Worm (Caenorhabditis elegans): Measurements from ENCODE around the gene F49E2.2.

F49E2.2 gene

DNA sequence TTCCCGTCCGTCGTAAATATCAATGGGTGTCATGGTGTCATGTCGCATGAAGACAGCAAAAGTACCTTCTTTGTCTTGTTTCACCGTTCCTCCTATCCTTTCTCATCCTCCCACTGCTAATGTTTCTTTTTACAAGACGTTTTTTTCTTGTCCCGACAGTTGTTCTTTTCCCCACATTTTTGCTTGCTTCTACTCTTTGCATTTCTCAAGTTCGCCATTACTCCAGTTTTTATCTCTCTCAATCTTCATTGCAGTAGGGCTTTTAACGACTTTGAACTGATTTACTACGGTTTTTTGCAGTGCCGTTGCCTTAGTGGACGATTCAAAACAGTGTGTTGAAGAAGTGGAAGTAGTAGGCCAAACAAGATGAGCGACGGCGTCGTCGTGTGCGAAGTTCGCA, 37.2 kb upstream of the F49E2.2 start, which contains the start of gene C07B5.4:
Gene C07B5.4 (plus strand): TSS at position 301 of the 400 bp plus-strand sequence.
- TF ChIP-seq nhr-85 (tag) (peak; percentile 38), pax-3 (tag; optimal IDR thresholded peaks at IDR 0.05) (no peak)

DNA sequence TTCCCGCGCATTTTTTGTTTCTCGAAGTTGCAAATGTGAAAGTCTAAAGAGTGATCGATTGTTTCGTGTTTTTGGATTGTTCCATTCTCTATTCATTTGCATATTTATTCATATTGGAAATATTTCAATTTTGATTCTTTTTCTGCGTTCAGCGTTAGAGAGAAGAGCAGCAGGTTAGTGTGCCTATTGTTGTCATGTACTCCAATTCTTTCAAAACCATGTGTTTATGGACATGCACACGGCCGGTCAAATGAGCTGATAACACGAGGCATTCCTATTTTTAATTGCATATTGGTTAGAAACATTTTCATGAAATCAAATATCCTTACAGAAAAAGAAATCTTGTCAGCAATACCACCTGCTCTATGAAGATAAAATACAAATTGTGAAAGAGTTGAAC, 34.9 kb upstream of the F49E2.2 start:
- TF ChIP-seq nhr-71 (tag; optimal IDR thresholded peaks at IDR 0.05) (no peak), sup-37 (GFP tag; optimal IDR thresholded peaks at IDR 0.05) (no peak), elt-2 (tag; optimal IDR thresholded peaks at IDR 0.05) (no peak), unc-98 (GFP tag; IDR thresholded peaks at IDR 0.05) (no peak), F16B12.6 (tag; optimal IDR thresholded peaks at IDR 0.05) (no peak), pag-3 (tag; optimal IDR thresholded peaks at IDR 0.05; ENCODE audit: borderline replicate concordance, insufficient read depth) (no peak), hlh-17 (GFP tag; optimal IDR thresholded peaks at IDR 0.05; ENCODE audit: borderline replicate concordance) (no peak), unc-30 (tag; optimal IDR thresholded peaks at IDR 0.05) (no peak), fkh-8 (tag; optimal IDR thresholded peaks at IDR 0.05) (no peak), sptf-1 (tag; optimal IDR thresholded peaks at IDR 0.05) (no peak), nhr-28 (tag; optimal IDR thresholded peaks at IDR 0.05) (no peak), lin-14 (GFP tag; optimal IDR thresholded peaks at IDR 0.05) (no peak), ets-5 (GFP tag; IDR thresholded peaks at IDR 0.05) (no peak), snpc-4 (tag; optimal IDR thresholded peaks at IDR 0.05) (no peak)

DNA sequence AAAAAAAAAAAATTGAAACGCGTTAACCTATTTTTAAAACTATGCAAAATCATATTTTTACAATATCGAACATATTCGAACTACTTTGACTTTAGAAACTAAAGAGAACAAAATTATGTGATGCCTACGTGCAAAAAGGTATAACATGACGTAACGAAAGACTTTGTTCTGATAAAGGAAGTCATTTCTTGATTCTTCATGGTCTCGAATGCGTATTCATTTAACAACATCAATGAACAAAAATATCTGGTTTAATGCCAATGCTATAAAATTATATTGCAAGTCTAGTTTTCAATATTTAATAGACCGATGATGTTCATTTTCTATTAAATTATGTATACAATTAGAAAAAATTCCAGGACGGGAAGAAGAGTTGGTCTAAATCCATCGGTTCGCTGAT, 30.5 kb upstream of the F49E2.2 start:
- TF ChIP-seq nhr-71 (tag; optimal IDR thresholded peaks at IDR 0.05), result peak; percentile 16
- TF ChIP-seq ets-5 (GFP tag; IDR thresholded peaks at IDR 0.05), result no peak
- peak; percentile 64 for TF ChIP-seq nhr-85 (tag)
- TF ChIP-seq nhr-20 (tag; optimal IDR thresholded peaks at IDR 0.05), result peak; percentile 2
- TF ChIP-seq nhr-90 (tag; optimal IDR thresholded peaks at IDR 0.05; ENCODE audit: poor library complexity), result peak; percentile 14

DNA sequence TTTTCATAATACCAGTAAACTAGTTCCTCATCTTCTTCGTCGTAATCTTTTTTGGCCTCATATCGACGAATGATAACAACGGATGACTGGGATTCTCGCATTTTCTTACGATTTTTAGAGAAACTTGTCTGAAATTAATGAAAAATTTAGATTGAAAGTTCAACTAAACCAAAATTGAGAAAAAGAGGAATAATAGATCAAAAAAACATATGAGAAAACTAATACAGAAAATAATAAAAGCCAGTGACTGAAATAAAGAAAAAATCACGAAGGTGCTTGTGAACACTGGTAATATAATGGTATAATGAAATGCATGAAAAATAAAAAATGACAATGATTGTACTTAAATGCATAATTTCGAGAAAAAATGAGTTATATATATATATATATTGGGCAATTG, 29.9 kb upstream of the F49E2.2 start, which contains the start of gene C07B5.8:
Gene C07B5.8 (minus strand): TSS at position 101 of the 400 bp plus-strand sequence.
- no peak for TF ChIP-seq mab-9 (GFP tag; IDR thresholded peaks at IDR 0.05)
- TF ChIP-seq lsy-2 (tag; optimal IDR thresholded peaks at IDR 0.05), result no peak
- no peak for TF ChIP-seq F16B12.6 (tag; optimal IDR thresholded peaks at IDR 0.05)
- TF ChIP-seq fkh-10 (GFP tag; optimal IDR thresholded peaks at IDR 0.05), result no peak
- no peak for TF ChIP-seq unc-30 (tag; optimal IDR thresholded peaks at IDR 0.05)
- TF ChIP-seq sptf-1 (tag; optimal IDR thresholded peaks at IDR 0.05), result no peak
- no peak for TF ChIP-seq vab-15 (tag; optimal IDR thresholded peaks at IDR 0.05)
- no peak for TF ChIP-seq hlh-4 (tag; optimal IDR thresholded peaks at IDR 0.05)
- TF ChIP-seq irx-1 (tag; optimal IDR thresholded peaks at IDR 0.05), result no peak
- no peak for TF ChIP-seq zip-4 (GFP tag; optimal IDR thresholded peaks at IDR 0.05)
- no peak for TF ChIP-seq alr-1 (tag; optimal IDR thresholded peaks at IDR 0.05; ENCODE audit: borderline replicate concordance)
- no peak for TF ChIP-seq nhr-85 (tag)
- no peak for TF ChIP-seq pax-3 (tag; optimal IDR thresholded peaks at IDR 0.05)
- TF ChIP-seq jun-1 (tag; optimal IDR thresholded peaks at IDR 0.05), result no peak
- no peak for TF ChIP-seq sox-4 (tag; optimal IDR thresholded peaks at IDR 0.05)
- TF ChIP-seq unc-130 (tag; optimal IDR thresholded peaks at IDR 0.05), result no peak
- no peak for TF ChIP-seq ceh-63 (GFP tag; optimal IDR thresholded peaks at IDR 0.05)

DNA sequence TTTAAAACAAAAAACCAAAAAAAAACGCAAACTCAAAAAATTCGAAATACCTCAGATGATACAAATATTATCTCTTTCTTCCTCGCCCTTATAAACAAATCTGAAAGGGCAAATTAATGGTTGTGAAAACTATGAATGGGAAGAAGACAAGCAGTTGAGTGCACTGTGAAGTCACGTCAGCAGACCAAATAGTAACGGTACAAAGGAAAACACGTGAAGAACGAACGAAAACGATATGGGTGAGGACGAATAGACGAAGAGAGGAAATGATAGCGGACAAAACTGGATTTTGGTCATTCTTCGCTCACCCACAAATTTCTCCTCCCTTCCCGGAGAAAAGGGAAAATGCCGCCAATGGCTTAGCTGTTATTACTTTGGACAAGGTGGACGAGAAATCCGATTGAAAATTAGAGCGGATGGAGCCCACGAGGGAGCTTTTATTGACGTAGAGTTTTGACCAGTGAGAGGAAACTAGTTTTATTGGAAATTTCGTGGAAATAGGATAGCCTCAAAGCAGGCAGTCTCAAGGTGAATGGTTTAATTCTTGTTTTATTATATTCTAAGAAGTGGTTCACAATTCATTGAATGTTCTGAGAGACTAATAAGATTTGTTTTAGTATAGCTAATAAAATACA, 28.9 kb upstream of the F49E2.2 start:
- peak in 1 of 2 experiments; percentile 1 for TF ChIP-seq lsy-2 (tag; optimal IDR thresholded peaks at IDR 0.05)
- TF ChIP-seq pag-3 (tag; optimal IDR thresholded peaks at IDR 0.05; ENCODE audit: borderline replicate concordance, insufficient read depth), result no peak
- TF ChIP-seq zag-1 (tag; optimal IDR thresholded peaks at IDR 0.05), result no peak
- no peak for TF ChIP-seq elt-2 (tag; optimal IDR thresholded peaks at IDR 0.05)
- peak; percentile 37 for TF ChIP-seq nhr-47 (tag; optimal IDR thresholded peaks at IDR 0.05)
- no peak for TF ChIP-seq pax-3 (tag; optimal IDR thresholded peaks at IDR 0.05)
- TF ChIP-seq ces-1 (GFP tag; optimal IDR thresholded peaks at IDR 0.05), result no peak
- TF ChIP-seq snu-23 (GFP tag; optimal IDR thresholded peaks at IDR 0.05), result peak; percentile 60
- TF ChIP-seq efl-1 (optimal IDR thresholded peaks at IDR 0.05), result no peak
- TF ChIP-seq efl-1 (GFP tag; optimal IDR thresholded peaks at IDR 0.05 in 1 of 2), result no peak
- no peak for TF ChIP-seq lin-39 (tag; optimal IDR thresholded peaks at IDR 0.05)
- TF ChIP-seq C04F5.9 (tag; optimal IDR thresholded peaks at IDR 0.05), result no peak
- TF ChIP-seq nhr-20 (tag; optimal IDR thresholded peaks at IDR 0.05), result peak; percentile 69
- no peak for TF ChIP-seq unc-86 (tag; optimal IDR thresholded peaks at IDR 0.05)
- TF ChIP-seq ceh-63 (GFP tag; optimal IDR thresholded peaks at IDR 0.05), result no peak
- TF ChIP-seq egl-13 (tag; optimal IDR thresholded peaks at IDR 0.05), result no peak
- no peak for TF ChIP-seq tlp-1 (tag; optimal IDR thresholded peaks at IDR 0.05)
- no peak for TF ChIP-seq unc-98 (GFP tag; IDR thresholded peaks at IDR 0.05)
- no peak for TF ChIP-seq isw-1 (GFP tag; IDR thresholded peaks at IDR 0.05)
- TF ChIP-seq vab-15 (tag; optimal IDR thresholded peaks at IDR 0.05), result no peak
- no peak for TF ChIP-seq efl-3 (GFP tag; optimal IDR thresholded peaks at IDR 0.05)
- TF ChIP-seq snpc-4 (tag; optimal IDR thresholded peaks at IDR 0.05), result no peak
- TF ChIP-seq nhr-85 (tag), result peak; percentile 90
- TF ChIP-seq F16B12.6 (tag; optimal IDR thresholded peaks at IDR 0.05), result no peak
